Worm (Caenorhabditis elegans): Measurements from ENCODE around the gene Y55B1BR.6.

Gene Y55B1BR.6

DNA sequence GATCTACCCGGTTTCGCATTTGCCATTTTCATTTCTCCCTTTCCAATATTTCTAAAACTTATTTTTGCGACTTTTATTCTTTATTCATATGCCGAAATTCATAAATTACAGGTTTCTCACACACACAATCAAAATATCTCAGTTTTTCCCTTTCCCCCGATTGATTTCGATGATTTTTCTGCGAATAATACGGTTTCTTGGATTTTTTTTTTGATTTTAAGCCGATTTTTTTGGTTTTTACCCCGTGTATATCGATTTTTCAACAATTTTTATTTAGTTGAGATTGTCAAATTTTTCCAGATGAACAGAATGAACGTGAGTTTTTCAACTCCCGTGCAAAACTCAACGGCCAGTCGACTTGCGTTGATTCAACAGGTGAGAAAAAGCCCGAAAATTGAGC is 11.5 kb upstream of the Y55B1BR.6 start, which contains the start of gene mat-3:
mat-3 (plus strand) TSS at position 301 of the 400 bp plus-strand sequence.
- TF ChIP-seq egl-27 (tag; optimal IDR thresholded peaks at IDR 0.05) (no peak), elt-2 (tag; optimal IDR thresholded peaks at IDR 0.05) (no peak), fkh-10 (GFP tag; optimal IDR thresholded peaks at IDR 0.05) (no peak), rnt-1 (tag; optimal IDR thresholded peaks at IDR 0.05) (no peak), mep-1 (tag; optimal IDR thresholded peaks at IDR 0.05) (no peak), mef-2 (tag; optimal IDR thresholded peaks at IDR 0.05) (no peak), nhr-20 (tag; optimal IDR thresholded peaks at IDR 0.05) (no peak), nhr-77 (tag; optimal IDR thresholded peaks at IDR 0.05) (no peak), ceh-82 (tag; optimal IDR thresholded peaks at IDR 0.05) (no peak), swsn-7 (tag; optimal IDR thresholded peaks at IDR 0.05) (no peak)

DNA sequence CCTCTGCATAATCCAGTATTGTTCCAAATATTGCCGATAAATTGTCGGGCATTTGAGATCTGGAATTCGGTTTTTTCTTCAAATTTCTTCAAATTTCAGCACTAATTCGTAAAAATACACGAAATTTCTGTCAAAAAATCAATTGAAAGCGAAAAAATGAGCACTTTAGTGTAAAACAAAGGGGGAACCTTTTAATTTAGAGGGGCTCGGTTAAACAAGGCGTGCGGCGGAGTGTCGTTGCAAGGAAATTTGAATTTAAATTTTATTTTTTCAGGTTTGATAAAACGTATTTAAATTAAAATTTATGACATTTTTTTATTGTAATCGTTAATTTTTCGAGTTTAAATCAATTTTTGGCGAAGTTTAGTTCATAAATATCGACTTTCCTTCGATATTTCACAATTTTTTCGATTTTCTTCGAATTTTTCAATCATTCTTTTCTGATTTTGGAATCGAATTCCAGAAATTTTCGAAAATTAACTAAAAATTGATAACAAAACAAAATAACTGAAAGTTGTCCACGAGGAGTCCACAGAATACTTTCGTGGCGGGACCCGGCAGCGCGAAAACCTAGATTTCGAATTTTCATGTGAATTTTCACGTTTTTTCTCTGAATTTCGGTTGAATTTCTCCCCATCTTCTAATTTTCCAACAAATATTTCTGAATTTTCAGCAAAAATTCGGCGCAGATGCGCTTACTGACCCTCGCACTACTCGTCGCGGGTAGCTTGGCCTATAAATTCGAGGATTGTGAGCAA is 8.2 kb upstream of the Y55B1BR.6 start, which contains the start of the genes magu-1 and nemp-1:
magu-1 (minus strand) TSS at position 59 of the 758 bp plus-strand sequence.
nemp-1 (plus strand) TSS at position 674 of the 758 bp plus-strand sequence.
- TF ChIP-seq tbx-2 (tag; optimal IDR thresholded peaks at IDR 0.05), result no peak
- no peak for TF ChIP-seq nhr-71 (tag; optimal IDR thresholded peaks at IDR 0.05)
- no peak for TF ChIP-seq nhr-12 (tag; optimal IDR thresholded peaks at IDR 0.05)
- TF ChIP-seq unc-62 (GFP tag; optimal IDR thresholded peaks at IDR 0.05), result no peak
- TF ChIP-seq lin-35 (GFP tag; optimal IDR thresholded peaks at IDR 0.05), result peak in 1 of 2 experiments; percentile 53
- TF ChIP-seq efl-1 (optimal IDR thresholded peaks at IDR 0.05), result peak; percentile 64 to 70
- TF ChIP-seq efl-1 (GFP tag; optimal IDR thresholded peaks at IDR 0.05 in 1 of 2), result peak; percentile 62 to 91
- no peak for TF ChIP-seq aly-2 (tag; optimal IDR thresholded peaks at IDR 0.05)
- peak; percentile 29 to 44 (median 40) for TF ChIP-seq dpl-1 (GFP tag; optimal IDR thresholded peaks at IDR 0.05)
- no peak for TF ChIP-seq Y116A8C.19 (tag; optimal IDR thresholded peaks at IDR 0.05; ENCODE audit: borderline replicate concordance)
- TF ChIP-seq lsy-2 (tag; optimal IDR thresholded peaks at IDR 0.05), result peak in 1 of 2 experiments; percentile 30
- no peak for TF ChIP-seq blmp-1 (tag; optimal IDR thresholded peaks at IDR 0.05)
- TF ChIP-seq nhr-77 (tag; optimal IDR thresholded peaks at IDR 0.05), result no peak
- no peak for TF ChIP-seq unc-86 (tag; optimal IDR thresholded peaks at IDR 0.05)
- TF ChIP-seq xbp-1 (tag; optimal IDR thresholded peaks at IDR 0.05), result no peak

DNA sequence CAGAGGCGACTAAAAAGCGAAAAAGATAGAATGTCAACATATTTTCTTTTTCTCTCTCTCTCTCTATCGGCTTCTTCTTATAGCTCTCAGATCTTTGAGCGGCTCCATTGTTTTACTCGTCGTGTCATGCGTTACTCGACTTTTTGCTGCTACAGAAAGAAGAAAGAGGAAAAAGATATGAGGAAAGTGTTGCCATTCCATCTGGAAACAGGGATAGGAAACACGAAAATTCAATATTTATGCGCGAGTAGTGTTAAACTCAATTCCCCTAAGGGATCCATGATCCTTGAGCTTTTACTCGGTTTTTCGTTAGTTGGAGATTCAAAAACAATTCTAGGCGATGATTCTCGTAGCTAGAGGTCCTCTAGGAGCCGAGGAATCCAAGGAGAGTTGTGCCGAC is 7.8 kb downstream of the Y55B1BR.6 start:
- TF ChIP-seq lin-14 (GFP tag; optimal IDR thresholded peaks at IDR 0.05), result peak; percentile 56
- TF ChIP-seq ets-5 (GFP tag; IDR thresholded peaks at IDR 0.05), result no peak
- no peak for TF ChIP-seq egl-27 (tag; optimal IDR thresholded peaks at IDR 0.05)
- TF ChIP-seq fkh-10 (GFP tag; optimal IDR thresholded peaks at IDR 0.05), result peak; percentile 82

DNA sequence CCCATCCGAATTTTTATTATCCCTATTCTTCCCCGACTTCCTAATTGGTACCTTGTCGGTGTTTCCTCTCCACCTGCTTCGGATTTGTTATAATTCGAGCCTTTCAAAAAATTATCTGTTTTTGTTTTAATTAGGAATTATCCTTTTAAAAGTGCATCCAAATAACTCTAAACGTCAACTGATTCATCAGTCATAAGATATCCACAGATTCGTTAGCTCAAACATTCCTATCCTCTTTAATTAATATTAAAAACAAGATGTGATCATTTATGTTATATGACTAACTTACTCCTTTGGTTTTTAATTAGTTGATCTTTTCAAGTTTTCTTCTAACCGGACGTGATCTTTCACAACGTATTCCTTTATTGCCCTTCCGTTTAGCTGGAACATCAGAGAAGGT is 16.8 kb downstream of the Y55B1BR.6 start:
- TF ChIP-seq unc-86 (tag; optimal IDR thresholded peaks at IDR 0.05) (no peak), nhr-85 (tag) (no peak), aly-2 (tag; optimal IDR thresholded peaks at IDR 0.05) (no peak), nhr-237 (tag; optimal IDR thresholded peaks at IDR 0.05) (no peak), ceh-8 (GFP tag; optimal IDR thresholded peaks at IDR 0.05) (peak; percentile 91)

DNA sequence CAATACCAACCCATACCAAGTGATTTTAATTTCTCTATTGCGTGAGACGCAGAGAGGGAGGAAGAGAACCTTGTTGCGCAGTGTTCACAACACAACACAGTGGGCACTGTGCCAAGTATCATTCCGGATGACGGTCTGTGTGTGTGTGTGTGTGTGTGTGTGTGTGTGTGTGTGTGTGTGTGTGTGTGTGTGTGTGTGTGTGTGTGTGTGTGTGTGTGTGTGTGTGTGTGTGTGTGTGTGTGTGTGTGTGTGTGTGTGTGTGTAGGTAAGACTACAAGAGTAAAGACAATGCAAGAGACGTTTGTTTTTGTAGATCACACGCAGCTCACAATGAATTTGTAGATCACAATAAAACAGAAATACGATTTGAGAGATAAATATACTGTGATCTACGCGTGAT is 18.1 kb downstream of the Y55B1BR.6 start:
- TF ChIP-seq alr-1 (tag; optimal IDR thresholded peaks at IDR 0.05; ENCODE audit: borderline replicate concordance), result peak; percentile 83

DNA sequence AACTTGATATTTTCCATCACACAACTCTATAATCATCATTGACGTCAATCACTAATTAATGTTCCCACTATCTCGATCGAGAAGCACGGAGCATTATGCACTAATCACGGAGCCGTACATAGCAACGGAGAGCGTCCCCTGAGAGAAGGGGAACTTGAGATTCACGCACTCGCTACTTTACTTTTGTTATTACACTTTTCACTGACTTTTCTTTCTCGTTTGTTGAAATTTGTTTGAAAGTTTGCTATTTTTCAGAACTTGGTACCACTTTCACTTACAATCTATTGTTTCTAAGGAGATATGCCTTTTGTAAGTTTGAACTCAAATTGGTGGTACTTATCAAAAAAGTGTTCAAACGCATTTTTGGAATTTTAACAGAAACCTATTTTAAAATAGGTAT is 19.5 kb downstream of the Y55B1BR.6 start, which contains the start of gene Y55B1BR.8:
Y55B1BR.8 (plus strand) TSS at position 301 of the 400 bp plus-strand sequence.
- TF ChIP-seq ceh-63 (GFP tag; optimal IDR thresholded peaks at IDR 0.05) (no peak), ztf-4 (tag; optimal IDR thresholded peaks at IDR 0.05) (no peak), nhr-11 (tag; optimal IDR thresholded peaks at IDR 0.05) (no peak), pax-3 (tag; optimal IDR thresholded peaks at IDR 0.05) (no peak), fkh-8 (tag; optimal IDR thresholded peaks at IDR 0.05) (peak; percentile 25), dsc-1 (tag; optimal IDR thresholded peaks at IDR 0.05) (no peak), sup-37 (GFP tag; optimal IDR thresholded peaks at IDR 0.05) (no peak), ceh-8 (GFP tag; optimal IDR thresholded peaks at IDR 0.05) (peak; percentile 52), jun-1 (tag; optimal IDR thresholded peaks at IDR 0.05) (no peak)
